Worm (Caenorhabditis elegans) whole organism, mixed stage, embryonic: ENCODE data around the gene R02F2.9.

Source experiments
- bed-3 ChIP-seq: fragments of 200-800 bp; sonication (Bioruptor generic); optimal IDR thresholded peaks from 3 replicates; lab custom pipeline; 2018; ENCODE audit warnings: mild to moderate bottlenecking, missing genetic modification characterization, moderate library complexity, missing compliant biosample characterization
- blmp-1 ChIP-seq: fragments of 150-350 bp; optimal IDR thresholded peaks from 2 replicates; lab custom pipeline; 2014; ENCODE audit warnings: missing biosample characterization, missing genetic modification characterization
- ceh-43 ChIP-seq: fragments of 200-800 bp; sonication (Bioruptor generic); optimal IDR thresholded peaks from 2 replicates; lab custom pipeline; 2018; ENCODE audit warnings: mild to moderate bottlenecking, missing genetic modification characterization, moderate library complexity, missing compliant biosample characterization
- ceh-83 ChIP-seq: fragments of 200-800 bp; sonication (Bioruptor generic); optimal IDR thresholded peaks from 2 replicates; lab custom pipeline; 2018; ENCODE audit warnings: mild to moderate bottlenecking, missing genetic modification characterization, missing compliant biosample characterization
- ces-1 ChIP-seq: fragments of 150-350 bp; optimal IDR thresholded peaks from 2 replicates; lab custom pipeline; 2014; ENCODE audit warnings: missing biosample characterization, missing genetic modification reagents, missing genetic modification characterization
- cnd-1 ChIP-seq: fragments of 200-800 bp; sonication (Bioruptor generic); optimal IDR thresholded peaks from 2 replicates; lab custom pipeline; 2018; ENCODE audit warnings: mild to moderate bottlenecking, missing genetic modification characterization, missing compliant biosample characterization
- drap-1 ChIP-seq: fragments of 200-800 bp; sonication (Bioruptor generic); optimal IDR thresholded peaks from 3 replicates; lab custom pipeline; 2018; ENCODE audit warnings: mild to moderate bottlenecking, missing genetic modification characterization, missing compliant biosample characterization
- elt-1 ChIP-seq: sonication (generic microtip); optimal IDR thresholded peaks from 2 replicates; lab custom pipeline; 2017; ENCODE audit warnings: missing genetic modification characterization, mild to moderate bottlenecking, missing compliant biosample characterization, antibody characterized with exemption, moderate library complexity, borderline replicate concordance; ENCODE audit not compliant: insufficient read depth
- elt-3 ChIP-seq: fragments of 150-350 bp; optimal IDR thresholded peaks from 2 replicates; lab custom pipeline; 2014; ENCODE audit warnings: missing biosample characterization, missing genetic modification characterization
- flh-1 ChIP-seq: fragments of 200-800 bp; sonication (Bioruptor generic); optimal IDR thresholded peaks from 2 replicates; lab custom pipeline; 2018; ENCODE audit warnings: mild to moderate bottlenecking, missing genetic modification characterization, moderate library complexity, missing compliant biosample characterization
- ham-2 ChIP-seq: fragments of 200-800 bp; sonication (Bioruptor generic); optimal IDR thresholded peaks from 2 replicates; lab custom pipeline; 2018; ENCODE audit warnings: mild to moderate bottlenecking, missing genetic modification characterization, missing compliant biosample characterization
- hlh-1 ChIP-seq: fragments of 150-350 bp; optimal IDR thresholded peaks from 2 replicates; lab custom pipeline; 2014; ENCODE audit warnings: missing biosample characterization, missing genetic modification reagents, missing genetic modification characterization
- lin-13 ChIP-seq: fragments of 150-350 bp; optimal IDR thresholded peaks from 2 replicates; lab custom pipeline; 2014; ENCODE audit warnings: missing biosample characterization, missing genetic modification characterization
- lin-32 ChIP-seq: fragments of 200-800 bp; sonication (Bioruptor generic); optimal IDR thresholded peaks from 2 replicates; lab custom pipeline; 2018; ENCODE audit warnings: mild to moderate bottlenecking, missing genetic modification characterization, missing compliant biosample characterization
- mab-5 ChIP-seq: fragments of 150-350 bp; optimal IDR thresholded peaks from 2 replicates; lab custom pipeline; 2014; ENCODE audit warnings: missing biosample characterization, missing genetic modification characterization
- mep-1 ChIP-seq: fragments of 150-350 bp; optimal IDR thresholded peaks from 2 replicates; lab custom pipeline; 2017; ENCODE audit warnings: missing biosample characterization, missing genetic modification reagents, missing genetic modification characterization, inconsistent platforms
- mls-2 ChIP-seq: sonication (generic microtip); optimal IDR thresholded peaks from 2 replicates; lab custom pipeline; 2016; ENCODE audit warnings: mild to moderate bottlenecking, missing genetic modification characterization, moderate library complexity, missing compliant biosample characterization
- nhr-12 ChIP-seq: fragments of 150-350 bp; optimal IDR thresholded peaks from 2 replicates; lab custom pipeline; 2014; ENCODE audit warnings: missing biosample characterization, missing genetic modification characterization
- nhr-2 ChIP-seq: fragments of 150-350 bp; optimal IDR thresholded peaks from 2 replicates; lab custom pipeline; 2014; ENCODE audit warnings: missing biosample characterization, missing genetic modification characterization
- nhr-237 ChIP-seq: fragments of 150-350 bp; optimal IDR thresholded peaks from 2 replicates; lab custom pipeline; 2014; ENCODE audit warnings: missing biosample characterization, missing genetic modification characterization
- nhr-28 ChIP-seq: fragments of 150-350 bp; optimal IDR thresholded peaks from 2 replicates; lab custom pipeline; 2014; ENCODE audit warnings: missing biosample characterization, missing genetic modification characterization
- nhr-76 ChIP-seq: sonication (generic microtip); optimal IDR thresholded peaks from 2 replicates; lab custom pipeline; 2017; ENCODE audit warnings: missing biosample characterization, missing genetic modification characterization
- pha-4 ChIP-seq: fragments of 150-350 bp; optimal IDR thresholded peaks from 2 replicates; lab custom pipeline; 2018; ENCODE audit warnings: missing biosample characterization, missing genetic modification reagents, missing genetic modification characterization
- sem-2 ChIP-seq: fragments of 200-800 bp; sonication (Bioruptor generic); optimal IDR thresholded peaks from 2 replicates; lab custom pipeline; 2018; ENCODE audit warnings: mild to moderate bottlenecking, missing genetic modification characterization, missing compliant biosample characterization
- snpc-4 ChIP-seq: fragments of 150-350 bp; optimal IDR thresholded peaks from 2 replicates; lab custom pipeline; 2014; ENCODE audit warnings: missing biosample characterization, missing genetic modification characterization
- sptf-1 ChIP-seq: sonication (generic microtip); optimal IDR thresholded peaks from 2 replicates; lab custom pipeline; 2017; ENCODE audit warnings: mild to moderate bottlenecking, missing genetic modification characterization, moderate library complexity, missing compliant biosample characterization
- tbx-8 ChIP-seq: fragments of 200-800 bp; sonication (Bioruptor generic); optimal IDR thresholded peaks from 2 replicates; lab custom pipeline; 2018; ENCODE audit warnings: mild to moderate bottlenecking, missing genetic modification characterization, moderate library complexity, missing compliant biosample characterization
- unc-120 ChIP-seq: sonication (generic microtip); optimal IDR thresholded peaks from 2 replicates; lab custom pipeline; 2017; ENCODE audit warnings: missing genetic modification characterization, missing compliant biosample characterization; ENCODE audit not compliant: poor library complexity, severe bottlenecking
- unc-39 ChIP-seq: fragments of 150-350 bp; optimal IDR thresholded peaks from 2 replicates; lab custom pipeline; 2014; ENCODE audit warnings: missing biosample characterization, missing genetic modification characterization
- unc-62 ChIP-seq: fragments of 150-350 bp; optimal IDR thresholded peaks from 2 replicates; lab custom pipeline; 2014; ENCODE audit warnings: missing biosample characterization, missing genetic modification reagents, missing genetic modification characterization
- ztf-11 ChIP-seq: fragments of 150-350 bp; optimal IDR thresholded peaks from 2 replicates; lab custom pipeline; 2014; ENCODE audit warnings: missing biosample characterization, missing genetic modification characterization

Gene R02F2.9

DNA sequence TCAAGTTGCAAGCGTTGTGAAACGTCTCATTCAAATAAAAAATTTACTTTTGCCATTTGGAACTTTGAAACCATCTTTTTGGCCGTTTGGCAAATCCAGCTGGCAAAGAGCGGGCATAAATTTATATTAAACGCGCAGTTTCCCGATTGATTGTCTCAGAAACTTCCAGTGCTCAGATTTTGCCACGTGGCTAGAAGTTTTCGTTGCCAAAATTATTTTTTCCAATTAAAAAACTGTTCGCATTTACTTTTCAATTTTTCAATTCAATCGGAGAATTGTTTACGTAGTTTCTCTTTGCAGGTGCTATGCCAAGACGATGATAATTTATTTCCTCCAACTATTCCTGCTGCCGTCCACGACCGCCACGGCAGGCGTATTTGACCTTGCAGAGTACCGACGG, 45.7 kb upstream of the R02F2.9 start, which contains the start of gene F48E8.4:
F48E8.4 (plus strand) TSS at position 301 of the 400 bp plus-strand sequence.
- TF ChIP-seq ham-2 (GFP tag; lab: Kevin White, UChicago) (no peak), sem-2 (GFP tag; lab: Kevin White, UChicago) (no peak), lin-32 (GFP tag; lab: Kevin White, UChicago) (no peak), mab-5 (tag; lab: Kevin White, UChicago) (no peak), lin-13 (tag; lab: Kevin White, UChicago) (no peak), ztf-11 (tag; lab: Kevin White, UChicago) (no peak), unc-120 (tag; lab: Kevin White, UChicago) (no peak), ces-1 (no peak), nhr-12 (no peak), hlh-1 (tag; lab: Kevin White, UChicago) (no peak), flh-1 (GFP tag; lab: Kevin White, UChicago) (no peak), elt-3 (no peak)

DNA sequence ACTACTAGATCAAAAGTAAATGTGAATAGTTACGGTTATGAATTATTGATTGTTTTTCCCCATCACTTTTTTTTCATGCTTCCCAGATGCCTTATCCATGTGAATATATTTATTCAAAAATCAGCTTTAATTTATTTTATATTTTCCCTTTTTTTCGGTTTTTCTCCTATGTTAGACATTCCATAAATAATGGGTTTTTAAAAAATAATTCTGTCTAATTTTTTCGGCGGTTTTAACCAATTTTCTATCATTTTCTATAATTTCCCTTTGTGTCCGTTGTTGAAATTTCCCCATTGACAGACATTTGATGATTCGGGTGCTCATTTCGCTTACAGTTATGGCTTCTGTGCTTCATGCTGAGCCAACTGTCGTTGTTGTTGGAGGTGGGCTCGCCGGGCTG, 37.9 kb upstream of the R02F2.9 start, which contains the start of gene F48E8.3:
F48E8.3 (plus strand) TSS at position 301 of the 400 bp plus-strand sequence.
- TF ChIP-seq unc-39 (no peak), ces-1 (no peak), cnd-1 (tag; lab: Kevin White, UChicago) (no peak), nhr-76 (no peak)

DNA sequence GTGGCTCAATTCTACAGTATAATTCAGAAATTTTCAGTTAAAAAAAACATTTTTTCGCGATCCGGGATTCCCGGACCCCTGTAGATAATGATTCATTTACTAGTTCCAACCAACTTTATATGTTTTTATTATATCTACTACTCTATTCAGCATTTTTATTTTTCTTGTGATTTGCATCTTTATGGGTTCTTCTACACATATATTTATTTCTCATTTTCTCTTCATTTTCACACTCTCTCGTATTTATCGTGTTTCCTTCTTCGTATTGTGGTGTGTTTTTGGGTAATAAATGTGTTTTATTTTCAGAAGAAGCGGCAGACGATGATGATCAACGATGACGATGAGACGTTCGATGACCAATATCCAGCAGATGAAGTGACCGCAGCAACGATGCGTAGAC, 34.9 kb upstream of the R02F2.9 start, which contains the start of gene F48E8.2:
F48E8.2 (plus strand) TSS at position 301 of the 400 bp plus-strand sequence.
- TF ChIP-seq tbx-8 (GFP tag; lab: Kevin White, UChicago), result no peak
- TF ChIP-seq elt-1 (tag; lab: Kevin White, UChicago), result no peak
- TF ChIP-seq ham-2 (GFP tag; lab: Kevin White, UChicago), result no peak
- TF ChIP-seq ces-1, result no peak
- no peak for TF ChIP-seq lin-13 (tag; lab: Kevin White, UChicago)
- TF ChIP-seq sptf-1, result no peak
- TF ChIP-seq mep-1 (tag; lab: Kevin White, UChicago), result no peak
- no peak for TF ChIP-seq unc-62 (GFP tag; lab: Kevin White, UChicago)
- TF ChIP-seq nhr-237 (tag; lab: Kevin White, UChicago), result no peak
- no peak for TF ChIP-seq pha-4 (tag; lab: Kevin White, UChicago)
- TF ChIP-seq ceh-83, result no peak
- TF ChIP-seq lin-32 (GFP tag; lab: Kevin White, UChicago), result no peak
- no peak for TF ChIP-seq ztf-11 (tag; lab: Kevin White, UChicago)
- no peak for TF ChIP-seq drap-1 (GFP tag; lab: Kevin White, UChicago)
- no peak for TF ChIP-seq snpc-4 (tag; lab: Kevin White, UChicago)
- TF ChIP-seq ceh-43 (GFP tag; lab: Kevin White, UChicago), result no peak
- TF ChIP-seq, all 35 proteins: peak for 0

DNA sequence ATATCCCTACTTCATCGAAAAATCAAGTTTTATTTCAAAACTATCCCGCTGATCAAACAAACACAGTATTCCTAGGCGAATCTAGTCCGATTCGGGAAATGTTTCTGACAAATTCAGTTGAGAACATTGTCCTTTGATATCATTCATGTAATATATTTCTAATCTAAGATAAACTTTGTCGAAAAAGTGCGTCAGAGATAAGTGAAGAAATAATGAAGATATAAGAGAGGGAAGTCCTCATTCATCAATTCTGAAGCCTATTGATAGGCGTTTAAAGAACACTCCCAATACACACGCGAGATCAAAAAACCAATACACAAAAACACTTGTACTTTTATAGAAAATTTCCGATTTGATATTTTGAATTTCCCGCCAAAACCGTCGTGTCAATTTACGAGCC, 34.1 kb upstream of the R02F2.9 start:
- TF ChIP-seq cnd-1 (tag; lab: Kevin White, UChicago) (no peak), drap-1 (GFP tag; lab: Kevin White, UChicago) (no peak), unc-62 (GFP tag; lab: Kevin White, UChicago) (no peak), nhr-2 (tag; lab: Kevin White, UChicago) (no peak), nhr-12 (no peak), nhr-76 (no peak), blmp-1 (tag; lab: Kevin White, UChicago) (no peak), nhr-28 (no peak)
- TF ChIP-seq, all 35 proteins: peak for 0

DNA sequence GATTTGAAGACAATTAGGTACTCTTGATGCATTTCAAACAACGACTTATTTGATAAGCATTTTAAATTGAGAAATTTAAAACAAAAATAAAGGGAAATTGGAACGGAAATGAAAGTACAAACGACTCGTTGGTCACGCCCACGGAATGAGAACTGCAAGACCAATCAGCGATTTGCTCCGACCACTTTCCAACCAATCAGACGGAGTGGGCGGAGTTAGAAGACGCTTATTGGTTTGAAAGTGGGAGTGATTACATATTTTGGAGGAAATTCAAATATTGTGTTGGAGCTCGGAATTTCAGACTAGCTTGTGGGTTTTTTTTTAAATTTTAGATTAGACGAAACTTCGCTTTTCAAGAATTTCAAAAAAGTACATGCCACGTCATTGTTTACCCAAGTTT, 29.9 kb upstream of the R02F2.9 start:
- TF ChIP-seq bed-3 (GFP tag; lab: Kevin White, UChicago) (no peak), mls-2 (no peak), ztf-11 (tag; lab: Kevin White, UChicago) (no peak), pha-4 (tag; lab: Kevin White, UChicago) (no peak), sem-2 (GFP tag; lab: Kevin White, UChicago) (no peak), nhr-76 (no peak), unc-39 (no peak)
